Fruit fly (Drosophila melanogaster) whole organism, embryonic: Measurements from ENCODE around the gene CG44158.

Experiments used
- BEAF-32 ChIP-seq: fragments of 200-800 bp; sonication (Bioruptor generic); optimal IDR thresholded peaks from 3 replicates; lab custom pipeline; 2017; ENCODE audit warnings: missing biosample characterization, missing genetic modification characterization, mild to moderate bottlenecking, moderate library complexity, missing genetic modification reagents
- BtbVII ChIP-seq: fragments of 200-800 bp; sonication (Bioruptor generic); optimal IDR thresholded peaks from 3 replicates; lab custom pipeline; 2017; ENCODE audit warnings: missing biosample characterization, mild to moderate bottlenecking, missing genetic modification characterization
- CG10462 ChIP-seq: fragments of 200-800 bp; sonication (Bioruptor generic); optimal IDR thresholded peaks from 2 replicates; lab custom pipeline; 2016; ENCODE audit warnings: missing biosample characterization, missing genetic modification characterization
- CG11398 ChIP-seq: fragments of 200-800 bp; sonication (Bioruptor generic); optimal IDR thresholded peaks from 2 replicates; lab custom pipeline; 2016; ENCODE audit warnings: missing biosample characterization, missing genetic modification characterization
- CG12219 ChIP-seq: fragments of 200-800 bp; sonication (Bioruptor generic); optimal IDR thresholded peaks from 3 replicates; lab custom pipeline; 2018; ENCODE audit warnings: missing biosample characterization, mild to moderate bottlenecking, missing genetic modification characterization
- CG12236 ChIP-seq: fragments of 200-800 bp; sonication (Bioruptor generic); optimal IDR thresholded peaks from 2 replicates; lab custom pipeline; 2016; ENCODE audit warnings: missing biosample characterization, missing genetic modification characterization
- CG1233 ChIP-seq: fragments of 200-800 bp; sonication (Bioruptor generic); optimal IDR thresholded peaks from 4 replicates; lab custom pipeline; 2018; ENCODE audit warnings: missing biosample characterization, mild to moderate bottlenecking, missing genetic modification characterization
- CG12744 ChIP-seq: fragments of 200-800 bp; sonication (Bioruptor generic); optimal IDR thresholded peaks from 2 replicates; lab custom pipeline; 2016; ENCODE audit warnings: missing biosample characterization, missing genetic modification characterization
- CG13424 ChIP-seq: fragments of 200-800 bp; sonication (Bioruptor generic); optimal IDR thresholded peaks from 2 replicates; lab custom pipeline; 2019; ENCODE audit warnings: missing biosample characterization, mild to moderate bottlenecking, missing genetic modification characterization, moderate library complexity
- CG13775 ChIP-seq: fragments of 200-800 bp; sonication (Bioruptor generic); optimal IDR thresholded peaks from 3 replicates; lab custom pipeline; 2017; ENCODE audit warnings: missing biosample characterization, mild to moderate bottlenecking, missing genetic modification characterization
- CG15011 ChIP-seq: fragments of 200-800 bp; sonication (Bioruptor generic); optimal IDR thresholded peaks from 3 replicates; lab custom pipeline; 2018; ENCODE audit warnings: missing biosample characterization, mild to moderate bottlenecking, missing genetic modification characterization
- CG17361 ChIP-seq: fragments of 200-800 bp; sonication (Bioruptor generic); IDR thresholded peaks from 3 replicates; pipeline ENCODE4 v1.3.6; 2022; ENCODE audit warnings: missing biosample characterization, missing genetic modification characterization
- CG2202 ChIP-seq: fragments of 200-800 bp; sonication (Bioruptor generic); optimal IDR thresholded peaks from 2 replicates; lab custom pipeline; 2018; ENCODE audit warnings: missing biosample characterization, mild to moderate bottlenecking, missing genetic modification characterization
- CG31365 ChIP-seq: fragments of 200-800 bp; sonication (Bioruptor generic); optimal IDR thresholded peaks from 2 replicates; lab custom pipeline; 2018; ENCODE audit warnings: missing biosample characterization, mild to moderate bottlenecking, missing genetic modification characterization
- CG32532 ChIP-seq: fragments of 200-800 bp; sonication (Bioruptor generic); IDR thresholded peaks from 2 replicates; pipeline ENCODE4 v1.3.6; 2022; ENCODE audit warnings: missing biosample characterization, missing genetic modification characterization
- CG32767 ChIP-seq: fragments of 200-800 bp; sonication (Bioruptor generic); IDR thresholded peaks from 2 replicates; pipeline ENCODE4 v1.3.6; 2022; ENCODE audit warnings: missing biosample characterization, missing genetic modification characterization
- CG3847 ChIP-seq: fragments of 200-800 bp; sonication (Bioruptor generic); IDR thresholded peaks from 2 replicates; pipeline ENCODE4 v1.3.6; 2022; ENCODE audit warnings: missing biosample characterization, missing genetic modification characterization
- CG6689 ChIP-seq: fragments of 200-800 bp; sonication (Bioruptor generic); IDR thresholded peaks from 2 replicates; pipeline ENCODE4 v1.3.6; 2022; ENCODE audit warnings: missing biosample characterization, missing genetic modification characterization
- CG6765 ChIP-seq: fragments of 200-800 bp; sonication (Bioruptor generic); optimal IDR thresholded peaks from 3 replicates; lab custom pipeline; 2017; ENCODE audit warnings: missing biosample characterization, mild to moderate bottlenecking, missing genetic modification characterization
- CG7372 ChIP-seq: fragments of 200-800 bp; sonication (Bioruptor generic); IDR thresholded peaks from 2 replicates; pipeline ENCODE4 v1.3.6; 2022; ENCODE audit warnings: missing biosample characterization, missing genetic modification characterization
- CG7928 ChIP-seq: fragments of 200-800 bp; sonication (Bioruptor generic); optimal IDR thresholded peaks from 2 replicates; lab custom pipeline; 2017; ENCODE audit warnings: missing biosample characterization, mild to moderate bottlenecking, missing genetic modification characterization
- CG8089 ChIP-seq: fragments of 200-800 bp; sonication (Bioruptor generic); optimal IDR thresholded peaks from 3 replicates; lab custom pipeline; 2016; ENCODE audit warnings: missing biosample characterization, missing genetic modification characterization
- Dad ChIP-seq: fragments of 200-800 bp; sonication (Bioruptor generic); optimal IDR thresholded peaks from 3 replicates; lab custom pipeline; 2016; ENCODE audit warnings: missing biosample characterization, missing genetic modification characterization
- Doc3 ChIP-seq: fragments of 200-800 bp; sonication (Bioruptor generic); IDR thresholded peaks from 3 replicates; pipeline ENCODE4 v1.3.6; 2022; ENCODE audit warnings: missing biosample characterization, missing genetic modification characterization; ENCODE audit not compliant: partially characterized antibody
- Fer1 ChIP-seq: fragments of 200-800 bp; sonication (Bioruptor generic); optimal IDR thresholded peaks from 2 replicates; lab custom pipeline; 2017; ENCODE audit warnings: missing biosample characterization, mild to moderate bottlenecking, missing genetic modification characterization
- Gug ChIP-seq: fragments of 200-800 bp; sonication (Bioruptor generic); IDR thresholded peaks from 4 replicates; pipeline ENCODE4 v1.3.6; 2022; ENCODE audit warnings: missing biosample characterization, missing genetic modification characterization
- MTF-1 ChIP-seq: fragments of 200-800 bp; sonication (Bioruptor generic); optimal IDR thresholded peaks from 2 replicates; lab custom pipeline; 2018; ENCODE audit warnings: missing biosample characterization, mild to moderate bottlenecking, missing genetic modification characterization, borderline replicate concordance
- Nf-YB ChIP-seq: fragments of 200-800 bp; sonication (Bioruptor generic); optimal IDR thresholded peaks from 3 replicates; lab custom pipeline; 2019; ENCODE audit warnings: missing biosample characterization, mild to moderate bottlenecking, missing genetic modification characterization, moderate library complexity
- Nf-YC ChIP-seq: fragments of 200-800 bp; optimal IDR thresholded peaks from 3 replicates; lab custom pipeline; 2019; ENCODE audit warnings: missing biosample characterization, mild to moderate bottlenecking, missing genetic modification characterization, moderate library complexity
- PHDP ChIP-seq: fragments of 200-800 bp; sonication (Bioruptor generic); optimal IDR thresholded peaks from 3 replicates; lab custom pipeline; 2018; ENCODE audit warnings: missing biosample characterization, mild to moderate bottlenecking, missing genetic modification characterization, moderate library complexity
- Ssrp ChIP-seq: fragments of 200-800 bp; sonication (Bioruptor generic); optimal IDR thresholded peaks from 2 replicates; lab custom pipeline; 2018; ENCODE audit warnings: missing biosample characterization, mild to moderate bottlenecking, missing genetic modification characterization, moderate library complexity
- Xbp1 ChIP-seq: fragments of 200-800 bp; sonication (Bioruptor generic); optimal IDR thresholded peaks from 3 replicates; lab custom pipeline; 2016; ENCODE audit warnings: missing biosample characterization, mild to moderate bottlenecking, missing genetic modification characterization
- amos ChIP-seq: fragments of 200-800 bp; sonication (Bioruptor generic); IDR thresholded peaks from 2 replicates; pipeline ENCODE4 v1.3.6; 2022; ENCODE audit warnings: missing biosample characterization, missing genetic modification characterization; ENCODE audit not compliant: partially characterized antibody
- bbx ChIP-seq: fragments of 200-800 bp; sonication (Bioruptor generic); IDR thresholded peaks from 2 replicates; pipeline ENCODE4 v1.3.6; 2022; ENCODE audit warnings: missing biosample characterization, missing genetic modification characterization; ENCODE audit not compliant: partially characterized antibody
- bowl ChIP-seq: fragments of 200-800 bp; sonication (Bioruptor generic); IDR thresholded peaks from 2 replicates; pipeline ENCODE4 v1.3.6; 2022; ENCODE audit warnings: missing biosample characterization, missing genetic modification characterization
- btn ChIP-seq: fragments of 200-800 bp; sonication (Bioruptor generic); optimal IDR thresholded peaks from 2 replicates; lab custom pipeline; 2016; ENCODE audit warnings: missing biosample characterization, missing genetic modification characterization
- cad ChIP-seq: fragments of >200 bp; optimal IDR thresholded peaks from 2 replicates; lab custom pipeline; 2017; ENCODE audit warnings: missing biosample characterization, missing genetic modification characterization
- cg ChIP-seq: fragments of 200-800 bp; sonication (Bioruptor generic); optimal IDR thresholded peaks from 3 replicates; lab custom pipeline; 2019; ENCODE audit warnings: missing biosample characterization, mild to moderate bottlenecking, missing genetic modification characterization, moderate library complexity
- crol ChIP-seq: fragments of 200-800 bp; sonication (Bioruptor generic); IDR thresholded peaks from 2 replicates; pipeline ENCODE4 v1.3.6; 2022; ENCODE audit warnings: missing biosample characterization, missing genetic modification characterization
- da ChIP-seq: fragments of 200-800 bp; sonication (Bioruptor generic); optimal IDR thresholded peaks from 2 replicates; lab custom pipeline; 2016; ENCODE audit warnings: missing biosample characterization, missing genetic modification characterization
- dimm ChIP-seq: fragments of 200-800 bp; sonication (Bioruptor generic); IDR thresholded peaks from 2 replicates; pipeline ENCODE4 v1.3.6; 2022; ENCODE audit warnings: missing biosample characterization, missing genetic modification characterization
- gsb ChIP-seq: fragments of 200-800 bp; sonication (Bioruptor generic); IDR thresholded peaks from 2 replicates; pipeline ENCODE4 v1.3.6; 2022; ENCODE audit warnings: missing biosample characterization, missing genetic modification characterization
- nerfin-1 ChIP-seq: fragments of 200-800 bp; sonication (Bioruptor generic); optimal IDR thresholded peaks from 3 replicates; lab custom pipeline; 2019; ENCODE audit warnings: missing biosample characterization, mild to moderate bottlenecking, missing genetic modification characterization, moderate library complexity
- onecut ChIP-seq: fragments of 200-800 bp; sonication (Bioruptor generic); IDR thresholded peaks from 2 replicates; pipeline ENCODE4 v1.3.6; 2022; ENCODE audit warnings: missing biosample characterization, missing genetic modification characterization
- otp ChIP-seq: fragments of 200-800 bp; sonication (Bioruptor generic); IDR thresholded peaks from 3 replicates; pipeline ENCODE4, ENCODE4 v1.3.6; 2022; ENCODE audit warnings: missing biosample characterization, missing genetic modification characterization
- schlank ChIP-seq: fragments of 200-800 bp; sonication (Bioruptor generic); optimal IDR thresholded peaks from 2 replicates; lab custom pipeline; 2018; ENCODE audit warnings: missing biosample characterization, mild to moderate bottlenecking, missing genetic modification characterization
- shn ChIP-seq: fragments of 200-800 bp; sonication (Bioruptor generic); optimal IDR thresholded peaks from 3 replicates; lab custom pipeline; 2016; ENCODE audit warnings: missing biosample characterization, missing genetic modification characterization
- sisA ChIP-seq: fragments of 200-800 bp; sonication (Bioruptor generic); IDR thresholded peaks from 2 replicates; pipeline ENCODE4 v1.3.6; 2022; ENCODE audit warnings: missing biosample characterization, missing genetic modification characterization
- toy ChIP-seq: fragments of 200-800 bp; sonication (Bioruptor generic); IDR thresholded peaks from 2 replicates; pipeline ENCODE4 v1.3.6; 2022; ENCODE audit warnings: missing biosample characterization, missing genetic modification characterization
- wek ChIP-seq: fragments of 200-800 bp; sonication (Bioruptor generic); optimal IDR thresholded peaks from 3 replicates; lab custom pipeline; 2018; ENCODE audit warnings: missing biosample characterization, mild to moderate bottlenecking, missing genetic modification characterization, moderate library complexity
- zf30C ChIP-seq: fragments of 200-800 bp; sonication (Bioruptor generic); optimal IDR thresholded peaks from 3 replicates; lab custom pipeline; 2018; ENCODE audit warnings: missing biosample characterization, mild to moderate bottlenecking, missing genetic modification characterization

CG44158 gene

DNA sequence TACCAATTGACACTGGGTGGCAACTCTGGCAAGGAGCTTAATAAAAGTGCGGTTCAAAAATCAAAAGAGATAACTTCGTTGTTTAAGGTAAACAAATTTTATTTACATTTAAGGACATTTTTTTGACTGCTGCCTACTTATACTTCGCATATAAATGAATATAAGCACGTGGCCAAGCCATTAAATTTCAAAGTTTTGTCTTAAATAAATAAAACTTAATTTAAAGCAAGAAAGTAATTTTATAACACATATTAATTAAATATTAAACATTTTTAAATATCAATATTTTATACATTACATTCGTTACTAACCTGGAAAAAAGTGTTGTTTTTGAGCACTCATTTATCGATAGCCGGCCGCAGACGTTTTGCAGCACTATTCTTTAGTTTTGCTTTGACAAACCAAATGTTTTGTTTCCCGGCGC lies 19.9 kb upstream of the CG44158 start, which contains the start of the genes CG12321 and MED17 (continued):
- peak; percentile 43; the same call in 1 of the 2 replicates for TF ChIP-seq toy (GFP tag; lab: Robert Waterston, UW)
- TF ChIP-seq CG1233 (GFP tag; lab: Kevin White, UChicago): peak; percentile 79
- no peak for TF ChIP-seq wek (GFP tag; lab: Kevin White, UChicago)
- peak; percentile 87 for TF ChIP-seq CG13424
- no peak for TF ChIP-seq CG11398 (GFP tag; lab: Kevin White, UChicago)
- TF ChIP-seq CG32532 (GFP tag; lab: Robert Waterston, UW): peak; percentile 91
- TF ChIP-seq CG12744 (GFP tag; lab: Kevin White, UChicago): peak; percentile 49
- no peak for TF ChIP-seq cg (GFP tag; lab: Kevin White, UChicago)
- peak; percentile 54 for TF ChIP-seq Nf-YB
- TF ChIP-seq CG3847: peak; percentile 95
- TF ChIP-seq zf30C (GFP tag; lab: Kevin White, UChicago): no peak
- TF ChIP-seq crol (GFP tag; lab: Robert Waterston, UW): no peak; the same call in 1 of the 2 replicates
- TF ChIP-seq CG31365 (tag; lab: Kevin White, UChicago): no peak
- peak; percentile 34 for TF ChIP-seq shn
- TF ChIP-seq MTF-1: no peak
- TF ChIP-seq CG7928: peak; percentile 69
- no peak for TF ChIP-seq amos
- peak; percentile 81 for TF ChIP-seq CG6689
- peak; percentile 72 for TF ChIP-seq CG32767
- TF ChIP-seq Ssrp (tag; lab: Kevin White, UChicago): peak; percentile 90
- TF ChIP-seq CG15011: peak; percentile 63
- peak; percentile 65 for TF ChIP-seq nerfin-1
- peak; percentile 26 for TF ChIP-seq schlank (tag; lab: Kevin White, UChicago)
- peak; percentile 64 for TF ChIP-seq onecut (GFP tag; lab: Robert Waterston, UW)
- peak; percentile 64 for TF ChIP-seq BEAF-32 (GFP tag; lab: Kevin White, UChicago)
- peak; percentile 96 for TF ChIP-seq CG17361 (GFP tag; lab: Robert Waterston, UW)
- no peak for TF ChIP-seq bowl (GFP tag; lab: Robert Waterston, UW)
- TF ChIP-seq Dad (GFP tag; lab: Kevin White, UChicago): no peak
- TF ChIP-seq Fer1: peak; percentile 86
- peak; percentile 87 for TF ChIP-seq CG7372 (GFP tag; lab: Robert Waterston, UW)
- TF ChIP-seq BtbVII: peak; percentile 86
- peak; percentile 72 for TF ChIP-seq Nf-YC (tag; lab: Kevin White, UChicago)
- peak; percentile 40 for TF ChIP-seq CG8089 (GFP tag; lab: Kevin White, UChicago)
- peak; percentile 54; the same call in 1 of the 2 replicates for TF ChIP-seq dimm
- TF ChIP-seq bbx (GFP tag; lab: Robert Waterston, UW): no peak
- TF ChIP-seq CG10462 (GFP tag; lab: Kevin White, UChicago): peak; percentile 76
- TF ChIP-seq PHDP (tag; lab: Kevin White, UChicago): peak; percentile 88
- peak; percentile 94 for TF ChIP-seq Xbp1 (GFP tag; lab: Kevin White, UChicago)
- peak; percentile 46 for TF ChIP-seq gsb (GFP tag; lab: Robert Waterston, UW)
- TF ChIP-seq cad (GFP tag; lab: Kevin White, UChicago): no peak
- TF ChIP-seq btn (GFP tag; lab: Kevin White, UChicago): no peak
- 0 out of 3 replicates have a peak, but pooled peaks have one; percentile 51 for TF ChIP-seq otp (GFP tag; lab: Robert Waterston, UW)
- TF ChIP-seq CG6765 (GFP tag; lab: Kevin White, UChicago): peak; percentile 76
- TF ChIP-seq sisA (GFP tag; lab: Robert Waterston, UW): peak; percentile 90
- TF ChIP-seq CG12236 (GFP tag; lab: Kevin White, UChicago): no peak
- no peak for TF ChIP-seq da (GFP tag; lab: Kevin White, UChicago)
- TF ChIP-seq CG13775: peak; percentile 94
- no peak for TF ChIP-seq Doc3 (GFP tag; lab: Robert Waterston, UW)
- TF ChIP-seq CG2202 (tag; lab: Kevin White, UChicago): peak; percentile 57
- TF ChIP-seq Gug (GFP tag; lab: Robert Waterston, UW): peak; percentile 80
- TF ChIP-seq CG12219 (GFP tag; lab: Kevin White, UChicago): peak; percentile 8
